Fruit fly (Drosophila melanogaster): ENCODE data around the gene CG3842.

CG3842 gene

dm6 chrX:6295129-6295539, 42.4 kb upstream of the CG3842 start, which contains the start of the genes CG15891 and CG3815 (continued):
- TF ChIP-seq Hey (tag; optimal IDR thresholded peaks at IDR 0.05) (no peak), CG18764 (GFP tag; optimal IDR thresholded peaks at IDR 0.05) (no peak), CG6272 (GFP tag; IDR thresholded peaks at IDR 0.05) (peak; percentile 42; the same call in 1 of the 2 replicates), Tbp (GFP tag; optimal IDR thresholded peaks at IDR 0.05) (no peak), fd96Cb (tag; optimal IDR thresholded peaks at IDR 0.05) (no peak), B-H2 (GFP tag; optimal IDR thresholded peaks at IDR 0.05) (no peak), Max (GFP tag; optimal IDR thresholded peaks at IDR 0.05) (peak; percentile 2), zf30C (GFP tag; optimal IDR thresholded peaks at IDR 0.05) (no peak), her (GFP tag; optimal IDR thresholded peaks at IDR 0.05) (peak; percentile 23), al (GFP tag; IDR thresholded peaks at IDR 0.05) (peak; percentile 50; the same call in 1 of the 2 replicates), CG11504 (tag; optimal IDR thresholded peaks at IDR 0.05) (no peak), repo (GFP tag; optimal IDR thresholded peaks at IDR 0.05) (peak; percentile 4), CG10321 (GFP tag; IDR thresholded peaks at IDR 0.05) (no peak), kay (GFP tag; optimal IDR thresholded peaks at IDR 0.05) (no peak), CG12071 (GFP tag; optimal IDR thresholded peaks at IDR 0.05) (no peak), CG11560 (tag; IDR thresholded peaks at IDR 0.05) (no peak), CG6254 (GFP tag; optimal IDR thresholded peaks at IDR 0.05) (no peak), CG7357 (GFP tag; IDR thresholded peaks at IDR 0.05) (peak; percentile 62; the same call in 2 of the 3 replicates), CG7839 (tag; optimal IDR thresholded peaks at IDR 0.05) (peak; percentile 66), CG3163 (GFP tag; optimal IDR thresholded peaks at IDR 0.05) (peak; percentile 30), CG12155 (GFP tag; optimal IDR thresholded peaks at IDR 0.05) (peak; percentile 81), jumu (GFP tag; optimal IDR thresholded peaks at IDR 0.05) (peak; percentile 40), CG31224 (GFP tag; IDR thresholded peaks at IDR 0.05) (peak; percentile 13; the same call in 1 of the 2 replicates), Ravus (GFP tag; IDR thresholded peaks at IDR 0.05) (no peak), sens-2 (GFP tag; IDR thresholded peaks at IDR 0.05) (no peak), tup (GFP tag; optimal IDR thresholded peaks at IDR 0.05) (no peak), CG1529 (GFP tag; optimal IDR thresholded peaks at IDR 0.05) (no peak), H2.0 (GFP tag; IDR thresholded peaks at IDR 0.05) (no peak), HmgD (GFP tag; optimal IDR thresholded peaks at IDR 0.05) (peak; percentile 3), bsh (GFP tag; optimal IDR thresholded peaks at IDR 0.05) (peak in 1 of 2 experiments; percentile 41), grau (tag; optimal IDR thresholded peaks at IDR 0.05) (peak; percentile 70), CG30403 (GFP tag; optimal IDR thresholded peaks at IDR 0.05) (peak; percentile 61), CG18262 (tag; optimal IDR thresholded peaks at IDR 0.05) (peak; percentile 48), sr (GFP tag; IDR thresholded peaks at IDR 0.05) (no peak), MBD-R2 (GFP tag; IDR thresholded peaks at IDR 0.05) (peak; percentile 93), CG2120 (GFP tag; optimal IDR thresholded peaks at IDR 0.05) (peak; percentile 73), Opbp (GFP tag; IDR thresholded peaks at IDR 0.05; ENCODE audit: partially characterized antibody) (0 out of 3 replicates have a peak, but pooled peaks have one; percentile 48), CG8359 (GFP tag; optimal IDR thresholded peaks at IDR 0.05; ENCODE audit: borderline replicate concordance) (no peak), chm (GFP tag; IDR thresholded peaks at IDR 0.05) (no peak), CG13424 (tag; optimal IDR thresholded peaks at IDR 0.05) (peak; percentile 70), Atf6 (GFP tag; IDR thresholded peaks at IDR 0.05) (peak; percentile 35; the same call in 1 of the 2 replicates), CG7987 (GFP tag; optimal IDR thresholded peaks at IDR 0.05) (no peak), gro (GFP tag; optimal IDR thresholded peaks at IDR 0.05) (peak; percentile 18), salm (tag; optimal IDR thresholded peaks at IDR 0.05) (no peak), bcd (GFP tag; optimal IDR thresholded peaks at IDR 0.05) (peak; percentile 61), Oaz (GFP tag; IDR thresholded peaks at IDR 0.05) (no peak), Gug (GFP tag; IDR thresholded peaks at IDR 0.05) (peak; percentile 35; the same call in 2 of the 4 replicates), CG14014 (GFP tag; IDR thresholded peaks at IDR 0.05) (peak; percentile 58), CG6175 (GFP tag; IDR thresholded peaks at IDR 0.05) (no peak), nerfin-1 (tag; optimal IDR thresholded peaks at IDR 0.05) (peak; percentile 51), sqz (GFP tag; optimal IDR thresholded peaks at IDR 0.05) (no peak), CG14050 (GFP tag; IDR thresholded peaks at IDR 0.05) (no peak)

All from whole organism, embryonic.